Worm (Caenorhabditis elegans) whole organism, midembryonic: ENCODE data around the gene srx-120.

Experiments
- T22C8.4 ChIP-seq: fragments of 200-800 bp; sonication (Bioruptor generic); IDR thresholded peaks from 2 replicates; pipeline ENCODE4 v1.3.6; 2022; ENCODE audit warnings: missing genetic modification characterization, missing compliant biosample characterization
- cog-1 ChIP-seq: sonication (generic microtip); optimal IDR thresholded peaks from 2 replicates; lab custom pipeline; 2016; ENCODE audit warnings: missing genetic modification characterization, missing compliant biosample characterization
- flt-1 ChIP-seq: fragments of 200-800 bp; sonication (Bioruptor generic); IDR thresholded peaks from 2 replicates; pipeline ENCODE4 v1.3.6; 2022; ENCODE audit warnings: missing genetic modification characterization, missing compliant biosample characterization
- klf-2 ChIP-seq: fragments of 200-800 bp; sonication (Bioruptor generic); conservative IDR thresholded peaks from 2 replicates; pipeline ENCODE4 v1.3.6; 2022; ENCODE audit warnings: missing genetic modification reagents, missing genetic modification characterization, missing compliant biosample characterization
- med-1 ChIP-seq: sonication (generic microtip); optimal IDR thresholded peaks from 2 replicates; lab custom pipeline; 2017; ENCODE audit warnings: missing genetic modification characterization, mild to moderate bottlenecking, missing compliant biosample characterization, antibody characterized with exemption, missing genetic modification reagents; ENCODE audit not compliant: insufficient read depth
- ref-1 ChIP-seq: fragments of 200-800 bp; sonication (Bioruptor generic); conservative IDR thresholded peaks from 2 replicates; pipeline ENCODE4 v1.3.6; 2022; ENCODE audit warnings: missing genetic modification reagents, missing genetic modification characterization, missing compliant biosample characterization
- tab-1 ChIP-seq: fragments of 200-800 bp; sonication (Bioruptor generic); IDR thresholded peaks from 2 replicates; pipeline ENCODE4 v1.3.6; 2022; ENCODE audit warnings: missing genetic modification characterization, missing compliant biosample characterization
- ztf-23 ChIP-seq: fragments of 200-800 bp; sonication (Bioruptor generic); IDR thresholded peaks from 2 replicates; pipeline ENCODE4 v1.3.6; 2022; ENCODE audit warnings: missing genetic modification reagents, missing genetic modification characterization, missing compliant biosample characterization
- ztf-29 ChIP-seq: fragments of 200-800 bp; sonication (Bioruptor generic); IDR thresholded peaks from 2 replicates; pipeline ENCODE4 v1.3.6; 2022; ENCODE audit warnings: missing genetic modification reagents, missing genetic modification characterization, missing compliant biosample characterization

Gene srx-120

DNA sequence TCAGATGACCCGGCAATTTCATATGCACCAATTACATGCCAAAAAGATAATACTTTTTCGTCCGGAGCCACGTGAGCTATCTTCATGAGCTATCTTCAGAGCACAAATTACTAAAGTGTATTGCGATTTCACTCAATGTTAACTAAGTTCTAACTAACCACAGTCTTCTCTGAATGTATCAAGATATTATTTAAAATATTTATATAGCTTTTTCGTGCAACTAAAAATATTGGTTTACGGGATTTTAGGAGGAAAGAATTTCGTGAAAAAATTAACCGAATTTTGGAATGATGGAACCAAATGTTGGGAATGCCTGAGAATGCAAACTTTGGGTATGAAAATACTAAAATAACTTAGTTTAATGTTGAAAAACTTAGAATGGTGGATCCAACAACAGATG is 16.5 kb downstream of the srx-120 start, which contains the start of gene F49C5.16:
TSS of gene F49C5.16 (plus strand) at position 301 of the 400 bp plus-strand sequence.
- TF ChIP-seq ztf-29 (GFP tag; lab: Robert Waterston, UW) (no peak), ztf-23 (GFP tag; lab: Robert Waterston, UW) (no peak), ref-1 (GFP tag; lab: Robert Waterston, UW) (no peak), cog-1 (tag; lab: Kevin White, UChicago) (no peak), klf-2 (no peak), med-1 (GFP tag; lab: Kevin White, UChicago) (no peak), tab-1 (GFP tag; lab: Robert Waterston, UW) (no peak), T22C8.4 (GFP tag; lab: Robert Waterston, UW) (no peak), flt-1 (GFP tag; lab: Robert Waterston, UW) (no peak)

DNA sequence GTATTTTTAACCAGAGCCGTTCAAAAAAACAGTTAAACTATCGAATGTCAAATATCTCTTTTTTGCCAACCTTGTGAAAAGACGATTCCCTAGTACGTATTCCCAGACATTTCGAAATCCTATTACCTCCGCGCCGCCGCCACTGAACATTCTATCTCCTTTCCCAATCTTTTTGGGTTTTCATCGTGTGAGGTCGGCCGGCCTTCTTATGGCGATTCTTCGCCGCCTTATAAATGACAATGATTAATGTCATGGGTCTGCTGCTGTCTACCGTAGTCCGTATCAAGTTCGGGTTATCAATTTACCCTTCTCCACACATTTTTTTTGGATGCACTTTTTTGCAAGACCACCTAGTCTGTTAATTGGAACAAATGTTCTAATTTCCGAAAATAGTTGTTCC is 18.6 kb downstream of the srx-120 start:
- no peak for TF ChIP-seq klf-2
- TF ChIP-seq med-1 (GFP tag; lab: Kevin White, UChicago) = no peak
- TF ChIP-seq T22C8.4 (GFP tag; lab: Robert Waterston, UW) = no peak
- no peak for TF ChIP-seq ref-1 (GFP tag; lab: Robert Waterston, UW)
- TF ChIP-seq tab-1 (GFP tag; lab: Robert Waterston, UW) = no peak
- no peak for TF ChIP-seq ztf-23 (GFP tag; lab: Robert Waterston, UW)
- no peak for TF ChIP-seq flt-1 (GFP tag; lab: Robert Waterston, UW)
- no peak for TF ChIP-seq cog-1 (tag; lab: Kevin White, UChicago)
- no peak for TF ChIP-seq ztf-29 (GFP tag; lab: Robert Waterston, UW)

DNA sequence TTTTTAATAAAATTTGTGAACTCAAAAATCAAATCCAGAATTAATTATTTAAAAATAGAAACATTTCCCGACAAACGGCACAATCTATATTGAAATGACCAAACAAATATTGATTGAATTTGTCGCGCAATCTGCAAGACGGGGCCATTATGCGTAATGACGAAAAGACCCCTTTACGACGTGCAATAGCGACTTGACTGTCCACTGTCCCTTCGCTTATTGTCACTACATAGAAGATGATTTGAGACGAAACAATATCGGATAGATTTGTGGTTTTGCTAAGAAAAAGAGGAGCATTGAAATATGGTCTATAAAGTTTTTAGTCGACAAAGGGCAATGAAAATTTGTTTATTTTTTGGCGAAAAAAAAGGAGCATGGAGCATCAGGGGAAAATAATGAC is 19.9 kb downstream of the srx-120 start:
- TF ChIP-seq klf-2 (no peak), T22C8.4 (GFP tag; lab: Robert Waterston, UW) (no peak), ztf-23 (GFP tag; lab: Robert Waterston, UW) (no peak), ztf-29 (GFP tag; lab: Robert Waterston, UW) (no peak), med-1 (GFP tag; lab: Kevin White, UChicago) (no peak), flt-1 (GFP tag; lab: Robert Waterston, UW) (no peak), tab-1 (GFP tag; lab: Robert Waterston, UW) (no peak), cog-1 (tag; lab: Kevin White, UChicago) (no peak), ref-1 (GFP tag; lab: Robert Waterston, UW) (no peak)

DNA sequence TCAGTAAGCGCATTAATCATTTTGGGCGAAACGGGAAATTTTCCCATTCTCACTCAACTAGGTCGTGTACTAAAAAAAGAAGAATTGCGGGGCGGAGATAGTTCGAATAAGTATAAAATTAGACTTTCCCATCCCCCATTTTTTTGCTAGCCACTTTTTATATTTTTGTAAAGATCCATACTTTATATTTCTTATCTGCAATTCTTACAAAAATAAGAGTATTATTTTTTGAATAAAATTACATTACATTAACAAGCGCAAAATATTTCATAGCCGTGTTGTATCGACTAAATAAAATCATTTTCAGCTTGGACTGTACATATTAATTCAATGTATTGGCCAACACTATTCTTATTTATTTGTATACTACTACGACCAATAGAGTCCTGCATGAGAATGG is 24.5 kb downstream of the srx-120 start, which contains the start of gene F49C5.11:
TSS of gene F49C5.11 (plus strand) at position 301 of the 400 bp plus-strand sequence.
- TF ChIP-seq flt-1 (GFP tag; lab: Robert Waterston, UW) (no peak), med-1 (GFP tag; lab: Kevin White, UChicago) (no peak), ztf-29 (GFP tag; lab: Robert Waterston, UW) (no peak), klf-2 (no peak), tab-1 (GFP tag; lab: Robert Waterston, UW) (no peak), T22C8.4 (GFP tag; lab: Robert Waterston, UW) (no peak), cog-1 (tag; lab: Kevin White, UChicago) (no peak), ref-1 (GFP tag; lab: Robert Waterston, UW) (no peak), ztf-23 (GFP tag; lab: Robert Waterston, UW) (no peak)

DNA sequence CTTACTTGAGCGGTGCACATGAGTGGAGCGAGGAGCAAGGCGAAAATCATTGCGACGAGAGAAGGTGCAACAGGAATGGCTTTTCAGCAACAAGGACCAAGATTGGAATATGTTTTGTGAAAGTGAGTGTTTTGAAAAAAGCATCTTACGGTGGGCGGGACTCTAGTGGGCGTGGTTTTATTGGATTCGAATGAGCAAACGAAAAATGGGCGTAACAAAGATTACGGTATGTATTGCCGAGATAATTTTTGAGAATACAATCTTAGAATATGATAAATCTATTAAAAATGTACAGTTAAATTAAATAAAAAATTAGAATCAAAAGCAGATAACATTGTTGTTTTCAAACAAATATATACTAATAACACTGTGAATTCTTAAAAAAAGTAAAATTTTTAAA is 29.2 kb downstream of the srx-120 start, which contains the start of gene F49C5.12:
TSS of gene F49C5.12 (minus strand) at position 101 of the 400 bp plus-strand sequence.
- no peak for TF ChIP-seq cog-1 (tag; lab: Kevin White, UChicago)
- no peak for TF ChIP-seq tab-1 (GFP tag; lab: Robert Waterston, UW)
- TF ChIP-seq klf-2 = no peak
- no peak for TF ChIP-seq ztf-29 (GFP tag; lab: Robert Waterston, UW)
- TF ChIP-seq T22C8.4 (GFP tag; lab: Robert Waterston, UW) = no peak
- no peak for TF ChIP-seq flt-1 (GFP tag; lab: Robert Waterston, UW)
- TF ChIP-seq ref-1 (GFP tag; lab: Robert Waterston, UW) = no peak
- no peak for TF ChIP-seq ztf-23 (GFP tag; lab: Robert Waterston, UW)
- no peak for TF ChIP-seq med-1 (GFP tag; lab: Kevin White, UChicago)

DNA sequence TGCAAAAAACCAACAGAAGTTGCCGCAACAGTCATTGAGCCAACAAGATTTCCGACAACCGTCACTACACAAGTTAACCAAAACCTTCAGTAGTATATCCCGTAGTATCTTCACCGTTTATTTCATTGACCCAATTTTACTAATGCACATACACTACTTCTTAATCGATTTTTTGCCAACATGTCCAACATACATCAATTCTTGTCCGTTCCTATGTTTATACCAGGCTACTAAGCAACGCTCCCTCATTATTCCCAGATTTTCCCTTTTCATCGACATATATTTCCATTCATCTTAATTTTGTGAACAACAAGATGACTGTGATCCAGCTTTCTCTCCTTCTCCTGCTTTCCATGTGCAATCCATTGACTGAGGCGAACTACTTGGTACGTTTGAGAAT is 34.8 kb downstream of the srx-120 start, which contains the start of gene F49C5.7:
TSS of gene F49C5.7 (plus strand) at position 301 of the 400 bp plus-strand sequence.
- TF ChIP-seq cog-1 (tag; lab: Kevin White, UChicago) (no peak), ztf-23 (GFP tag; lab: Robert Waterston, UW) (no peak), med-1 (GFP tag; lab: Kevin White, UChicago) (no peak), klf-2 (no peak), flt-1 (GFP tag; lab: Robert Waterston, UW) (no peak), T22C8.4 (GFP tag; lab: Robert Waterston, UW) (no peak), ztf-29 (GFP tag; lab: Robert Waterston, UW) (no peak), ref-1 (GFP tag; lab: Robert Waterston, UW) (no peak), tab-1 (GFP tag; lab: Robert Waterston, UW) (no peak)

DNA sequence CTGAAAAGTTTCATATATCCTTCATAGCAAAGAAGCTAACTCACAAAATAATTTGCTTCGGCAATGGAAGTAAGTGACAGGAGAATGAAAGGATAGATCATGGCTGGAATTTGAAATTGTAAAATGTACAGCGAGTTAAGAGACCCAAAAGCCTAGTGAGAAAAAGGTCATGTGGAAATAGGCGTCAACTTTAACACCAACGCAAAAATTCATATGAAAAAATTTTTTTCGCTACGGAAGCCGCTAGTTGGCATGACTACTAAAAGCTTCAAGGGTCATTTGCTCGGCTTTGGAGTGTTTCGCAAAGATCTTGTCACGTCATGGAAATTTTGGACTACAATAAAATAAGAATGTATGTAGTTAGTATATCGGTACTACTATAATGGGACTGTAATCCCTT is 39.5 kb downstream of the srx-120 start, which contains the start of gene Y38E10A.1:
TSS of gene Y38E10A.1 (minus strand) at position 101 of the 400 bp plus-strand sequence.
- no peak for TF ChIP-seq flt-1 (GFP tag; lab: Robert Waterston, UW)
- TF ChIP-seq ztf-23 (GFP tag; lab: Robert Waterston, UW) = no peak
- no peak for TF ChIP-seq ref-1 (GFP tag; lab: Robert Waterston, UW)
- no peak for TF ChIP-seq T22C8.4 (GFP tag; lab: Robert Waterston, UW)
- TF ChIP-seq tab-1 (GFP tag; lab: Robert Waterston, UW) = no peak
- no peak for TF ChIP-seq ztf-29 (GFP tag; lab: Robert Waterston, UW)
- no peak for TF ChIP-seq klf-2
- TF ChIP-seq med-1 (GFP tag; lab: Kevin White, UChicago) = no peak
- TF ChIP-seq cog-1 (tag; lab: Kevin White, UChicago) = no peak

DNA sequence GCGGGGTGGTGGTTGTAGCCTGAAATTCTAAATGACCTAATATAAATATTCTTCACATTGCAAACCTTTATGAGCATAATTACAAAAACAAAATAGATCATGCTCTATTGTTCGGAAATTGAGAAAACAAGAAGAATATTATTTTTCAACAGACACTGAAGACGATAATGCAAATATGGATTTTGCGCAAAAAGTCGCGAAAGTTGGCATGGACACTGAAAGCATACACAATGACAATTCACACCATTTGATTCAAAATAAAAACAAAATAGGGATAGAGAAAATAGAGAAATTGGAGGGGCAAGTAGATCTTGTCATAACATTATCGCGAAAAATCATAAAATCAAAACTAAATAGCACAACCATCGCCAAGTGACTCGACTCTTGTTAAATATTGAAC is 41.7 kb downstream of the srx-120 start, which contains the start of gene Y38E10A.35:
TSS of gene Y38E10A.35 (minus strand) at position 101 of the 400 bp plus-strand sequence.
- TF ChIP-seq ztf-23 (GFP tag; lab: Robert Waterston, UW) (no peak), tab-1 (GFP tag; lab: Robert Waterston, UW) (no peak), cog-1 (tag; lab: Kevin White, UChicago) (no peak), ztf-29 (GFP tag; lab: Robert Waterston, UW) (no peak), klf-2 (no peak), med-1 (GFP tag; lab: Kevin White, UChicago) (no peak), flt-1 (GFP tag; lab: Robert Waterston, UW) (no peak), T22C8.4 (GFP tag; lab: Robert Waterston, UW) (no peak), ref-1 (GFP tag; lab: Robert Waterston, UW) (no peak)
